Worm (Caenorhabditis elegans) whole organism, mixed stage, embryonic: ENCODE data around the gene cld-9.

ENCODE experiments used
- M03D4.4 ChIP-seq: sonication (generic microtip); optimal IDR thresholded peaks from 2 replicates; lab custom pipeline; 2017; ENCODE audit warnings: mild to moderate bottlenecking, missing genetic modification characterization, missing compliant biosample characterization
- bed-3 ChIP-seq: fragments of 200-800 bp; sonication (Bioruptor generic); optimal IDR thresholded peaks from 3 replicates; lab custom pipeline; 2018; ENCODE audit warnings: mild to moderate bottlenecking, missing genetic modification characterization, moderate library complexity, missing compliant biosample characterization
- blmp-1 ChIP-seq: fragments of 150-350 bp; optimal IDR thresholded peaks from 2 replicates; lab custom pipeline; 2014; ENCODE audit warnings: missing biosample characterization, missing genetic modification characterization
- ceh-39 ChIP-seq: fragments of 150-350 bp; optimal IDR thresholded peaks from 2 replicates; lab custom pipeline; 2014; ENCODE audit warnings: missing biosample characterization, missing genetic modification characterization
- ceh-43 ChIP-seq: fragments of 200-800 bp; sonication (Bioruptor generic); optimal IDR thresholded peaks from 2 replicates; lab custom pipeline; 2018; ENCODE audit warnings: mild to moderate bottlenecking, missing genetic modification characterization, moderate library complexity, missing compliant biosample characterization
- ceh-83 ChIP-seq: fragments of 200-800 bp; sonication (Bioruptor generic); optimal IDR thresholded peaks from 2 replicates; lab custom pipeline; 2018; ENCODE audit warnings: mild to moderate bottlenecking, missing genetic modification characterization, missing compliant biosample characterization
- ces-1 ChIP-seq: fragments of 150-350 bp; optimal IDR thresholded peaks from 2 replicates; lab custom pipeline; 2014; ENCODE audit warnings: missing biosample characterization, missing genetic modification reagents, missing genetic modification characterization
- cnd-1 ChIP-seq: fragments of 200-800 bp; sonication (Bioruptor generic); optimal IDR thresholded peaks from 2 replicates; lab custom pipeline; 2018; ENCODE audit warnings: mild to moderate bottlenecking, missing genetic modification characterization, missing compliant biosample characterization
- drap-1 ChIP-seq: fragments of 200-800 bp; sonication (Bioruptor generic); optimal IDR thresholded peaks from 3 replicates; lab custom pipeline; 2018; ENCODE audit warnings: mild to moderate bottlenecking, missing genetic modification characterization, missing compliant biosample characterization
- elt-1 ChIP-seq: sonication (generic microtip); optimal IDR thresholded peaks from 2 replicates; lab custom pipeline; 2017; ENCODE audit warnings: missing genetic modification characterization, mild to moderate bottlenecking, missing compliant biosample characterization, antibody characterized with exemption, moderate library complexity, borderline replicate concordance; ENCODE audit not compliant: insufficient read depth
- elt-3 ChIP-seq: fragments of 150-350 bp; optimal IDR thresholded peaks from 2 replicates; lab custom pipeline; 2014; ENCODE audit warnings: missing biosample characterization, missing genetic modification characterization
- flh-1 ChIP-seq: fragments of 200-800 bp; sonication (Bioruptor generic); optimal IDR thresholded peaks from 2 replicates; lab custom pipeline; 2018; ENCODE audit warnings: mild to moderate bottlenecking, missing genetic modification characterization, moderate library complexity, missing compliant biosample characterization
- ham-2 ChIP-seq: fragments of 200-800 bp; sonication (Bioruptor generic); optimal IDR thresholded peaks from 2 replicates; lab custom pipeline; 2018; ENCODE audit warnings: mild to moderate bottlenecking, missing genetic modification characterization, missing compliant biosample characterization
- hlh-1 ChIP-seq: fragments of 150-350 bp; optimal IDR thresholded peaks from 2 replicates; lab custom pipeline; 2014; ENCODE audit warnings: missing biosample characterization, missing genetic modification reagents, missing genetic modification characterization
- lin-13 ChIP-seq: fragments of 150-350 bp; optimal IDR thresholded peaks from 2 replicates; lab custom pipeline; 2014; ENCODE audit warnings: missing biosample characterization, missing genetic modification characterization
- lin-32 ChIP-seq: fragments of 200-800 bp; sonication (Bioruptor generic); optimal IDR thresholded peaks from 2 replicates; lab custom pipeline; 2018; ENCODE audit warnings: mild to moderate bottlenecking, missing genetic modification characterization, missing compliant biosample characterization
- lsy-2 ChIP-seq: fragments of 150-350 bp; optimal IDR thresholded peaks from 2 replicates; lab custom pipeline; 2014; ENCODE audit warnings: missing biosample characterization, missing genetic modification characterization
- mab-5 ChIP-seq: fragments of 150-350 bp; optimal IDR thresholded peaks from 2 replicates; lab custom pipeline; 2014; ENCODE audit warnings: missing biosample characterization, missing genetic modification characterization
- mep-1 ChIP-seq: fragments of 150-350 bp; optimal IDR thresholded peaks from 2 replicates; lab custom pipeline; 2017; ENCODE audit warnings: missing biosample characterization, missing genetic modification reagents, missing genetic modification characterization, inconsistent platforms
- mls-2 ChIP-seq: sonication (generic microtip); optimal IDR thresholded peaks from 2 replicates; lab custom pipeline; 2016; ENCODE audit warnings: mild to moderate bottlenecking, missing genetic modification characterization, moderate library complexity, missing compliant biosample characterization
- nhr-12 ChIP-seq: fragments of 150-350 bp; optimal IDR thresholded peaks from 2 replicates; lab custom pipeline; 2014; ENCODE audit warnings: missing biosample characterization, missing genetic modification characterization
- nhr-2 ChIP-seq: fragments of 150-350 bp; optimal IDR thresholded peaks from 2 replicates; lab custom pipeline; 2014; ENCODE audit warnings: missing biosample characterization, missing genetic modification characterization
- nhr-237 ChIP-seq: fragments of 150-350 bp; optimal IDR thresholded peaks from 2 replicates; lab custom pipeline; 2014; ENCODE audit warnings: missing biosample characterization, missing genetic modification characterization
- pha-4 ChIP-seq: fragments of 150-350 bp; optimal IDR thresholded peaks from 2 replicates; lab custom pipeline; 2018; ENCODE audit warnings: missing biosample characterization, missing genetic modification reagents, missing genetic modification characterization
- sem-2 ChIP-seq: fragments of 200-800 bp; sonication (Bioruptor generic); optimal IDR thresholded peaks from 2 replicates; lab custom pipeline; 2018; ENCODE audit warnings: mild to moderate bottlenecking, missing genetic modification characterization, missing compliant biosample characterization
- snpc-4 ChIP-seq: fragments of 150-350 bp; optimal IDR thresholded peaks from 2 replicates; lab custom pipeline; 2014; ENCODE audit warnings: missing biosample characterization, missing genetic modification characterization
- sptf-1 ChIP-seq: sonication (generic microtip); optimal IDR thresholded peaks from 2 replicates; lab custom pipeline; 2017; ENCODE audit warnings: mild to moderate bottlenecking, missing genetic modification characterization, moderate library complexity, missing compliant biosample characterization
- tbx-8 ChIP-seq: fragments of 200-800 bp; sonication (Bioruptor generic); optimal IDR thresholded peaks from 2 replicates; lab custom pipeline; 2018; ENCODE audit warnings: mild to moderate bottlenecking, missing genetic modification characterization, moderate library complexity, missing compliant biosample characterization
- unc-120 ChIP-seq: sonication (generic microtip); optimal IDR thresholded peaks from 2 replicates; lab custom pipeline; 2017; ENCODE audit warnings: missing genetic modification characterization, missing compliant biosample characterization; ENCODE audit not compliant: poor library complexity, severe bottlenecking
- unc-39 ChIP-seq: fragments of 150-350 bp; optimal IDR thresholded peaks from 2 replicates; lab custom pipeline; 2014; ENCODE audit warnings: missing biosample characterization, missing genetic modification characterization
- unc-62 ChIP-seq: fragments of 150-350 bp; optimal IDR thresholded peaks from 2 replicates; lab custom pipeline; 2014; ENCODE audit warnings: missing biosample characterization, missing genetic modification reagents, missing genetic modification characterization
- zip-8 ChIP-seq: fragments of 150-350 bp; optimal IDR thresholded peaks from 2 replicates; lab custom pipeline; 2014; ENCODE audit warnings: missing biosample characterization, missing genetic modification characterization
- ztf-11 ChIP-seq: fragments of 150-350 bp; optimal IDR thresholded peaks from 2 replicates; lab custom pipeline; 2014; ENCODE audit warnings: missing biosample characterization, missing genetic modification characterization

Gene cld-9

ce11 chrV:13777857-13778256 is 26.2 kb upstream of the cld-9 start, which contains the start of gene F53C11.9:
Gene F53C11.9 (plus strand): TSS chrV:13778015.
- TF ChIP-seq unc-62 (GFP tag; lab: Kevin White, UChicago) (peak; percentile 34), mep-1 (tag; lab: Kevin White, UChicago) (no peak), snpc-4 (tag; lab: Kevin White, UChicago) (no peak)

ce11 chrV:13775529-13775928 is 23.8 kb upstream of the cld-9 start, which contains the start of gene F53C11.1:
Gene F53C11.1 (plus strand): TSS chrV:13775796.
- TF ChIP-seq ceh-43 (GFP tag; lab: Kevin White, UChicago) (no peak), snpc-4 (tag; lab: Kevin White, UChicago) (no peak), ces-1 (no peak), elt-1 (tag; lab: Kevin White, UChicago) (no peak), unc-39 (tag; lab: Kevin White, UChicago) (no peak), ceh-39 (tag; lab: Kevin White, UChicago) (no peak), ceh-83 (GFP tag; lab: Kevin White, UChicago) (no peak), sem-2 (GFP tag; lab: Kevin White, UChicago) (no peak), ham-2 (GFP tag; lab: Kevin White, UChicago) (no peak), nhr-12 (no peak), flh-1 (GFP tag; lab: Kevin White, UChicago) (no peak), hlh-1 (no peak), mls-2 (tag; lab: Kevin White, UChicago) (no peak), lsy-2 (no peak), lin-32 (GFP tag; lab: Kevin White, UChicago) (no peak)
- TF ChIP-seq, all 35 proteins: peak for 0

- TF ChIP-seq mab-5 (no peak), hlh-1 (no peak), zip-8 (no peak), sptf-1 (tag; lab: Kevin White, UChicago) (no peak), nhr-12 (no peak), flh-1 (GFP tag; lab: Kevin White, UChicago) (no peak), drap-1 (GFP tag; lab: Kevin White, UChicago) (no peak), ceh-43 (GFP tag; lab: Kevin White, UChicago) (no peak), bed-3 (GFP tag; lab: Kevin White, UChicago) (no peak), lsy-2 (no peak), nhr-237 (no peak), ces-1 (no peak), unc-120 (tag; lab: Kevin White, UChicago) (no peak)
These were observed 19.5 kb upstream of the cld-9 start, which contains the start of gene F20G2.5 for ce11 chrV:13771209-13771608. Gene F20G2.5 (plus strand): TSS chrV:13771509.

- TF ChIP-seq ceh-43 (GFP tag; lab: Kevin White, UChicago) (no peak), ztf-11 (tag; lab: Kevin White, UChicago) (no peak), unc-62 (GFP tag; lab: Kevin White, UChicago) (no peak), elt-3 (tag; lab: Kevin White, UChicago) (no peak), mab-5 (no peak), ceh-39 (tag; lab: Kevin White, UChicago) (no peak), lsy-2 (no peak), elt-1 (tag; lab: Kevin White, UChicago) (no peak), bed-3 (GFP tag; lab: Kevin White, UChicago) (no peak), M03D4.4 (tag; lab: Kevin White, UChicago) (no peak), mls-2 (tag; lab: Kevin White, UChicago) (no peak), nhr-12 (no peak)
These were observed 17.3 kb upstream of the cld-9 start, which contains the start of gene nas-24 for ce11 chrV:13768941-13769436. Gene nas-24 (plus strand): TSS chrV:13769386.

- TF ChIP-seq M03D4.4 (tag; lab: Kevin White, UChicago) (no peak), ham-2 (GFP tag; lab: Kevin White, UChicago) (no peak), lsy-2 (no peak), tbx-8 (no peak), lin-13 (tag; lab: Kevin White, UChicago) (no peak), unc-39 (tag; lab: Kevin White, UChicago) (no peak), blmp-1 (no peak), ces-1 (no peak), nhr-12 (no peak), snpc-4 (tag; lab: Kevin White, UChicago) (no peak), pha-4 (tag; lab: Kevin White, UChicago) (no peak), lin-32 (GFP tag; lab: Kevin White, UChicago) (no peak), nhr-2 (no peak), unc-62 (GFP tag; lab: Kevin White, UChicago) (no peak), elt-3 (tag; lab: Kevin White, UChicago) (no peak), drap-1 (GFP tag; lab: Kevin White, UChicago) (no peak), ztf-11 (tag; lab: Kevin White, UChicago) (no peak), cnd-1 (tag; lab: Kevin White, UChicago) (no peak)
These were observed 16.7 kb upstream of the cld-9 start, which contains the start of gene F20G2.3 for ce11 chrV:13768388-13768787. Gene F20G2.3 (minus strand): TSS chrV:13768488.
